Fruit fly (Drosophila melanogaster): ENCODE measurements around the gene CG32213.

Gene CG32213

DNA sequence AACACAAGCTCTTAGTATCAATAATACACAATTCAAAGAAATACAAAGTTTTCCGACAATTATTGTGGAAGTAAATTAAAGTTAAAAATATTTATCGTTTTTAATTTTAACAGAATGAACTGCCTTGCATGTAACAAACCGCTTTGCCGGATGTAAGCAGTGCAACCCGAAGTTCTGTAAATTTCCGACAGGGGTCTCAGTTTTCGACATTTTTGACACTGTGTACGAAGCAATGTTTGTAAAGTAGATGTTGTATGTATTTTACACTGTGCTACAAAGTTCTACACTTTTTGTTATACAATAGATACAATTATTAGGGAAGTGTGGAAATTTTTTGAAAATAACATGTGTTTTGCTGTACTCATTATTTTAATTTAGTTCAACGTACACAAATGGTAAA, 40.9 kb downstream of the CG32213 start (continued):
- TF ChIP-seq scrt (GFP tag; optimal IDR thresholded peaks at IDR 0.05) (peak; percentile 64), NC2α (GFP tag; optimal IDR thresholded peaks at IDR 0.05) (peak; percentile 78), NFAT (GFP tag; IDR thresholded peaks at IDR 0.05) (peak; percentile 97), CG7928 (GFP tag; optimal IDR thresholded peaks at IDR 0.05) (peak; percentile 49), CG32772 (GFP tag; IDR thresholded peaks at IDR 0.05) (peak; percentile 93), tgo (GFP tag; IDR thresholded peaks at IDR 0.05) (peak; percentile 91), dmrt99B (tag; optimal IDR thresholded peaks at IDR 0.05) (peak; percentile 60), Dip3 (GFP tag; optimal IDR thresholded peaks at IDR 0.05) (peak; percentile 82), mld (GFP tag; IDR thresholded peaks at IDR 0.05; ENCODE audit: partially characterized antibody) (no peak), gfzf (GFP tag; optimal IDR thresholded peaks at IDR 0.05) (peak; percentile 21), rib (GFP tag; IDR thresholded peaks at IDR 0.05) (no peak; the same call in 1 of the 2 replicates), CG6854 (GFP tag; optimal IDR thresholded peaks at IDR 0.05) (peak; percentile 61), disco-r (GFP tag; optimal IDR thresholded peaks at IDR 0.05) (peak; percentile 93), CG8765 (GFP tag; IDR thresholded peaks at IDR 0.05) (peak; percentile 31; the same call in 1 of the 2 replicates), CG4707 (GFP tag; optimal IDR thresholded peaks at IDR 0.05) (peak; percentile 48), exex (tag; optimal IDR thresholded peaks at IDR 0.05) (no peak), bab2 (GFP tag; optimal IDR thresholded peaks at IDR 0.05) (peak; percentile 88), dm (GFP tag; optimal IDR thresholded peaks at IDR 0.05) (peak; percentile 74), CG15601 (tag; optimal IDR thresholded peaks at IDR 0.05) (peak; percentile 80), CG16863 (GFP tag; optimal IDR thresholded peaks at IDR 0.05) (peak; percentile 76), trem (tag; optimal IDR thresholded peaks at IDR 0.05) (peak; percentile 75), Sox100B (GFP tag; optimal IDR thresholded peaks at IDR 0.05) (peak; percentile 67), Camta (GFP tag; optimal IDR thresholded peaks at IDR 0.05) (peak; percentile 97), BtbVII (GFP tag; optimal IDR thresholded peaks at IDR 0.05) (peak; percentile 74), CG4404 (GFP tag; IDR thresholded peaks at IDR 0.05) (peak; percentile 79), CG14710 (tag; optimal IDR thresholded peaks at IDR 0.05) (peak; percentile 83), ro (GFP tag; IDR thresholded peaks at IDR 0.05) (peak; percentile 82; the same call in 1 of the 2 replicates), Tbp (GFP tag; optimal IDR thresholded peaks at IDR 0.05) (no peak), CG8290 (GFP tag; optimal IDR thresholded peaks at IDR 0.05) (peak; percentile 95), CG8290 (tag; optimal IDR thresholded peaks at IDR 0.05) (peak; percentile 57 to 89), h (optimal IDR thresholded peaks at IDR 0.05) (no peak), gt (GFP tag; IDR thresholded peaks at IDR 0.05) (peak; percentile 84), odd (GFP tag; optimal IDR thresholded peaks at IDR 0.05) (peak; percentile 28), Neu2 (GFP tag; optimal IDR thresholded peaks at IDR 0.05; ENCODE audit: borderline replicate concordance) (peak; percentile 64), Nf-YC (tag; optimal IDR thresholded peaks at IDR 0.05) (no peak), CG8089 (GFP tag; optimal IDR thresholded peaks at IDR 0.05) (peak; percentile 88), gsb (GFP tag; IDR thresholded peaks at IDR 0.05) (peak; percentile 81), CG3726 (GFP tag; IDR thresholded peaks at IDR 0.05) (peak; percentile 89; the same call in 2 of the 3 replicates), mam (GFP tag; optimal IDR thresholded peaks at IDR 0.05) (peak; percentile 95), lmd (GFP tag; IDR thresholded peaks at IDR 0.05) (peak; percentile 91), gem (tag; optimal IDR thresholded peaks at IDR 0.05) (peak; percentile 81), CG15073 (GFP tag; optimal IDR thresholded peaks at IDR 0.05) (no peak), CG7963 (GFP tag; IDR thresholded peaks at IDR 0.05; ENCODE audit: partially characterized antibody) (no peak), CG1024 (GFP tag; IDR thresholded peaks at IDR 0.05) (peak; percentile 89), ap (GFP tag; IDR thresholded peaks at IDR 0.05) (peak; percentile 79), her (GFP tag; optimal IDR thresholded peaks at IDR 0.05) (peak; percentile 84), CG10654 (GFP tag; optimal IDR thresholded peaks at IDR 0.05) (peak; percentile 97), CG16779 (GFP tag; IDR thresholded peaks at IDR 0.05) (peak; percentile 92), CG4424 (GFP tag; optimal IDR thresholded peaks at IDR 0.05) (peak; percentile 94), Hr3 (GFP tag; optimal IDR thresholded peaks at IDR 0.05) (peak; percentile 89), fd64A (GFP tag; optimal IDR thresholded peaks at IDR 0.05) (peak; percentile 47), CG1602 (GFP tag; optimal IDR thresholded peaks at IDR 0.05) (peak; percentile 79), sisA (GFP tag; IDR thresholded peaks at IDR 0.05) (peak; percentile 91)

Data from whole organism, embryonic.